Worm (Caenorhabditis elegans): ENCODE data around the gene tbck-1.
A peak's percentile ranks its signal among the peaks of the same experiment; 100 is the strongest.
"Not testable (repeated sequence)": the region's sequence is repeated elsewhere in the genome, so short reads cannot be mapped to it uniquely, and the experiment has no call there.

The tbck-1 gene

ce11 chrII:4860260-4860659 is 31.9 kb downstream of the tbck-1 start, which contains the start of the genes nspd-5 and F11G11.4:
Gene nspd-5, minus strand, starts transcription at chrII:4860360.
Gene F11G11.4, plus strand, starts transcription at chrII:4860594.
- TF ChIP-seq nhr-11 (tag; optimal IDR thresholded peaks at IDR 0.05); ceh-82 (tag; optimal IDR thresholded peaks at IDR 0.05); Y5F2A.4 (GFP tag; optimal IDR thresholded peaks at IDR 0.05): not testable (repeated sequence)

DNA sequence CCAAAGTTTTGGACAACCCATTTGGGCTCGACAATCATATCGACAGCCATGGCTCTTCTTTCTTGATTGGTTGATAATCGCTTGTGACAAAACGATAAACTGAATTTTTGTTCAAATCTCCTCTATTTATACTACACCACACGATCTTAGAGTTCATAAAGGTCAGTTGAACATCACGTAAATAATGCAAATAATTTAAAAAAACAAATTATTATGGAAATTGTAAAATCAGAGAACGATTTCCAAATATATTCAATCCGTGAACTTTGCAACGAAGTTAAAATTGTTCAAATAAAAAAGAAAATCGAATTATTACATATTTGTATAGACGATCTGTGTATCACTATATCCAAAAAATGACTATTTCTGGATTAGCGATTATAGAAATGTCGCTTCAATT is 35.0 kb downstream of the tbck-1 start, which contains the start of the genes mpst-4 and F11G11.14:
Gene mpst-4 (minus strand): TSS at position 101 of the 400 bp plus-strand sequence.
Gene F11G11.14 (plus strand): TSS at position 325 of the 400 bp plus-strand sequence.
- no peak for TF ChIP-seq lin-29 (GFP tag; IDR thresholded peaks at IDR 0.05)
- no peak for TF ChIP-seq fos-1 (tag; optimal IDR thresholded peaks at IDR 0.05)
- TF ChIP-seq ceh-32 (tag; optimal IDR thresholded peaks at IDR 0.05; ENCODE audit: poor library complexity), result no peak
- no peak for TF ChIP-seq mep-1 (tag; optimal IDR thresholded peaks at IDR 0.05)
- TF ChIP-seq daf-19 (GFP tag; conservative IDR thresholded peaks at IDR 0.05), result no peak
- TF ChIP-seq snpc-4 (tag; optimal IDR thresholded peaks at IDR 0.05), result no peak
- TF ChIP-seq zip-2 (tag; optimal IDR thresholded peaks at IDR 0.05), result no peak
- no peak for TF ChIP-seq lin-38 (GFP tag; IDR thresholded peaks at IDR 0.05)
- no peak for TF ChIP-seq spr-1 (tag; optimal IDR thresholded peaks at IDR 0.05)
- no peak for TF ChIP-seq nhr-41 (GFP tag; IDR thresholded peaks at IDR 0.05)
- TF ChIP-seq nhr-11 (tag; optimal IDR thresholded peaks at IDR 0.05), result no peak

- TF ChIP-seq madf-5 (GFP tag; IDR thresholded peaks at IDR 0.05) (0 out of 4 replicates have a peak, but pooled peaks of 1 of the 2 experiments have one; percentile 16), aha-1 (tag) (peak; percentile 73), dpl-1 (GFP tag; optimal IDR thresholded peaks at IDR 0.05) (peak; percentile 16), hlh-11 (tag; optimal IDR thresholded peaks at IDR 0.05) (peak; percentile 71), dmd-9 (GFP tag; IDR thresholded peaks at IDR 0.05) (no peak), T26A8.4 (GFP tag; IDR thresholded peaks at IDR 0.05) (peak; percentile 52; the same call in 1 of the 2 replicates), madf-9 (GFP tag; conservative IDR thresholded peaks at IDR 0.05) (no peak), aly-2 (tag; optimal IDR thresholded peaks at IDR 0.05) (no peak), nhr-48 (tag; optimal IDR thresholded peaks at IDR 0.05) (peak; percentile 45), ama-1 (optimal IDR thresholded peaks at IDR 0.05) (peak; percentile 82), mxl-3 (GFP tag; optimal IDR thresholded peaks at IDR 0.05) (peak; percentile 65), nhr-237 (tag; optimal IDR thresholded peaks at IDR 0.05) (no peak), nhr-28 (tag; optimal IDR thresholded peaks at IDR 0.05) (peak; percentile 42)
Observed at ce11 chrII:4866045-4866444, 37.7 kb downstream of the tbck-1 start.

DNA sequence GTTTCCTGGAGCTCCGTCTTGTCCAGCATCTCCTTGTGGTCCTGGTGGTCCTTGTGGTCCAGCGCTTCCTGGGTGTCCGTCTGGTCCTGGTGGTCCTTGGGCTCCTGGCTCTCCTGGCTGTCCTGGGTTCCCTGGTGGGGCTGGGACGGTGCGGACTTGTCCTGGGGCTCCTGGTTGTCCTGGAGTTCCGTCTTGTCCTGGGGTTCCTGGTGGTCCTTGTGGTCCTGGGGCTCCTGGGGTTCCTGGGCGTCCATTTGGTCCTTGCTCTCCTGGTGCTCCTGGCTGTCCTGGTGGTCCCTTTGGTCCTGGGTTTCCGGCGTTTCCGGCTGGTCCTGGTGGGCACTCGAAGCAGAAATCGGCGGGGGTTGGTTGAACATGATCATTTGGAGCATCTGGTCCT is 38.5 kb downstream of the tbck-1 start:
- 0 out of 2 replicates have a peak, but pooled peaks have one; percentile 23 for TF ChIP-seq snpc-1.2 (GFP tag; IDR thresholded peaks at IDR 0.05)
- peak; percentile 97 for TF ChIP-seq set-16 (GFP tag; IDR thresholded peaks at IDR 0.05)

DNA sequence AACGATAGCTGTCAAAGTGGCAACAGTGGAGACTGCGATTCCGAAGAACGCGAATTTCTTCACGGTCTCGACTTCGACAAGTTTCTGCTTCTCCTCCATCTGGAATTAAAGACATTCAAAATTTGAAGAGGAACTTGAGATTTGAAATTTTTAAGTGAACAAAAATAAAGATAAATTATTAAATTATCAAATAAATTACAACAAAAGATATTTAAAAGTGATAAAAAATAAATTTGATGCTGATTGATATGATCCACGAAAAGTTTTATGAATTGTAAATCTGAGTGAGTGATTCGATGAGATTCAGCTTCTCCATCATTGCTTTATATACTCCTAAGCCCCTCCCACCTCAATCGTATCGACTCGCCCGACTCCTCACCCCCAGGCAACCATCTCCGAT is 39.1 kb downstream of the tbck-1 start, which contains the start of gene col-17:
Gene col-17 (minus strand): TSS at position 101 of the 400 bp plus-strand sequence.
- no peak for TF ChIP-seq dmd-9 (GFP tag; IDR thresholded peaks at IDR 0.05)
- TF ChIP-seq nhr-48 (tag; optimal IDR thresholded peaks at IDR 0.05), result no peak
- TF ChIP-seq lim-7 (GFP tag; IDR thresholded peaks at IDR 0.05), result no peak

DNA sequence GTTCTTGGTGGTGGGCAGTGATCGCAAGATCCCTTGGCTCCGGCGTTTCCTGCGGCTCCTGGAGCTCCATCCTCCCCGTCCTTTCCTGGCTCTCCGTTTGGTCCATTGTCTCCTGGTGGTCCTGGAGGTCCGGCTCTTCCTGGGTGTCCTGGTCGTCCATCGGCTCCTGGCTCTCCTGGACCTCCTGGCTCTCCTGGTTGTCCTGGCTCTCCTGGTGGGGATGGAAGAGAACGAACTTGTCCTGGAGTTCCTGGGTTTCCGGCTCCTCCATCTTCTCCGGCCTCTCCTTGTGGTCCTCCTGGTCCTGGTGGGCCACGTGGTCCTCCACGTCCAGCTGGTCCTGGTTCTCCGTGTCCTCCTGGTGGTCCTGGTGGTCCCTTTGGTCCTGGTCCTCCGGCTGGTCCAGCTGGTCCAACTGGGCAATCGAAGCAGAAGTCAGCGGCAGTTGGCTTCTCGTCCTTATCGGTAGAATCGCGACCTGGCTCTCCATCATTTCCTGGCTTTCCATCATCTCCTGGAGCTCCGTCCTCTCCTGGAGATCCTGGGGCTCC is 41.5 kb downstream of the tbck-1 start:
- TF ChIP-seq rbr-2 (tag; optimal IDR thresholded peaks at IDR 0.05) (no peak), cey-2 (tag; optimal IDR thresholded peaks at IDR 0.05; ENCODE audit: borderline replicate concordance, insufficient read depth) (no peak), zfp-3 (GFP tag; conservative IDR thresholded peaks at IDR 0.05) (no peak), madf-9 (GFP tag; conservative IDR thresholded peaks at IDR 0.05) (peak; percentile 2; the same call in 1 of the 2 replicates), aha-1 (tag) (peak; percentile 7), nhr-237 (tag; optimal IDR thresholded peaks at IDR 0.05) (no peak), dmd-6 (GFP tag; IDR thresholded peaks at IDR 0.05) (no peak), lsy-2 (tag; optimal IDR thresholded peaks at IDR 0.05) (no peak), nhr-42 (GFP tag; IDR thresholded peaks at IDR 0.05) (no peak), set-16 (GFP tag; IDR thresholded peaks at IDR 0.05) (peak; percentile 98), egl-43 (GFP tag; IDR thresholded peaks at IDR 0.05) (0 out of 2 replicates have a peak, but pooled peaks have one; percentile 33), F49E8.2 (tag; optimal IDR thresholded peaks at IDR 0.05; ENCODE audit: borderline replicate concordance) (no peak), D1046.2 (GFP tag; IDR thresholded peaks at IDR 0.05) (no peak), mdt-29 (GFP tag; IDR thresholded peaks at IDR 0.05) (no peak), R02D3.7 (tag; optimal IDR thresholded peaks at IDR 0.05) (no peak), F37D6.2 (tag; optimal IDR thresholded peaks at IDR 0.05) (no peak), fkh-10 (GFP tag; optimal IDR thresholded peaks at IDR 0.05) (no peak)

All from whole organism, L4 larva.